Fruit fly (Drosophila melanogaster) whole organism, adult: Measurements from ENCODE around the gene CG2186.

ENCODE experiments used
- CG11617 ChIP-seq: fragments of 200-800 bp; sonication (Bioruptor generic); optimal IDR thresholded peaks from 2 replicates; lab custom pipeline; 2017; ENCODE audit warnings: mild to moderate bottlenecking, missing biosample characterization, missing genetic modification reagents, missing genetic modification characterization
- CG12768 ChIP-seq: fragments of 200-800 bp; sonication (Bioruptor generic); optimal IDR thresholded peaks from 2 replicates; lab custom pipeline; 2017; ENCODE audit warnings: missing biosample characterization, missing genetic modification characterization, mild to moderate bottlenecking, moderate library complexity, missing genetic modification reagents
- CG14711 ChIP-seq: fragments of 200-800 bp; sonication (Bioruptor generic); optimal IDR thresholded peaks from 2 replicates; lab custom pipeline; 2018; ENCODE audit warnings: missing biosample characterization, mild to moderate bottlenecking, missing genetic modification characterization, moderate library complexity
- CG1620 ChIP-seq: fragments of 200-800 bp; sonication (Bioruptor generic); optimal IDR thresholded peaks from 2 replicates; lab custom pipeline; 2016; ENCODE audit warnings: missing biosample characterization, missing genetic modification characterization
- CG33017 ChIP-seq: fragments of 200-800 bp; sonication (Bioruptor generic); optimal IDR thresholded peaks from 2 replicates; lab custom pipeline; 2018; ENCODE audit warnings: missing biosample characterization, mild to moderate bottlenecking, missing genetic modification characterization, moderate library complexity
- CG5204 ChIP-seq: fragments of 200-800 bp; sonication (Bioruptor generic); optimal IDR thresholded peaks from 2 replicates; lab custom pipeline; 2016; ENCODE audit warnings: missing biosample characterization, missing genetic modification characterization
- CG7045 ChIP-seq: fragments of 200-800 bp; sonication (Bioruptor generic); optimal IDR thresholded peaks from 2 replicates; lab custom pipeline; 2017; ENCODE audit warnings: missing biosample characterization, mild to moderate bottlenecking, missing genetic modification characterization
- CG7101 ChIP-seq: fragments of 200-800 bp; sonication (Bioruptor generic); optimal IDR thresholded peaks from 2 replicates; lab custom pipeline; 2018; ENCODE audit warnings: missing biosample characterization, mild to moderate bottlenecking, missing genetic modification characterization, moderate library complexity
- Clk ChIP-seq: fragments of 200-800 bp; sonication (Bioruptor generic); optimal IDR thresholded peaks from 2 replicates; lab custom pipeline; 2017; ENCODE audit warnings: missing biosample characterization, missing genetic modification characterization
- Crg-1 ChIP-seq: fragments of 200-800 bp; sonication (Bioruptor generic); optimal IDR thresholded peaks from 2 replicates; lab custom pipeline; 2016; ENCODE audit warnings: missing biosample characterization, missing genetic modification characterization
- Hr96 ChIP-seq: fragments of 200-800 bp; sonication (Bioruptor generic); optimal IDR thresholded peaks from 2 replicates; lab custom pipeline; 2016; ENCODE audit warnings: missing biosample characterization, missing genetic modification characterization
- Mnt ChIP-seq: fragments of 200-800 bp; sonication (Bioruptor generic); optimal IDR thresholded peaks from 2 replicates; lab custom pipeline; 2016; ENCODE audit warnings: missing biosample characterization, mild to moderate bottlenecking, missing genetic modification characterization
- bab1 ChIP-seq: fragments of 200-800 bp; sonication (Bioruptor generic); optimal IDR thresholded peaks from 3 replicates; lab custom pipeline; 2019; ENCODE audit warnings: missing biosample characterization, mild to moderate bottlenecking, missing genetic modification characterization, moderate library complexity
- cic ChIP-seq: fragments of 200-800 bp; sonication (Bioruptor generic); optimal IDR thresholded peaks from 2 replicates; lab custom pipeline; 2017; ENCODE audit warnings: missing biosample characterization, mild to moderate bottlenecking, missing genetic modification characterization, moderate library complexity
- cnc ChIP-seq, 2 experiments: fragments of >200 bp; optimal IDR thresholded peaks; 2 replicates each; lab custom pipeline; 2017
- kay ChIP-seq: fragments of 200-800 bp; sonication (Bioruptor generic); peaks from one replicate; lab custom pipeline; 2016; ENCODE audit warnings: missing biosample characterization, missing genetic modification characterization, borderline replicate concordance
- ovo ChIP-seq: fragments of 200-800 bp; sonication (Bioruptor generic); optimal IDR thresholded peaks from 2 replicates; lab custom pipeline; 2016; ENCODE audit warnings: missing biosample characterization, missing genetic modification characterization
- pad ChIP-seq: fragments of 200-800 bp; sonication (Bioruptor generic); optimal IDR thresholded peaks from 3 replicates; lab custom pipeline; 2017; ENCODE audit warnings: missing biosample characterization, missing genetic modification characterization, mild to moderate bottlenecking, moderate library complexity, missing genetic modification reagents
- tj ChIP-seq: fragments of 200-800 bp; sonication (Bioruptor generic); optimal IDR thresholded peaks from 3 replicates; lab custom pipeline; 2017; ENCODE audit warnings: missing biosample characterization, mild to moderate bottlenecking, missing genetic modification characterization, moderate library complexity
- toe ChIP-seq: fragments of 200-800 bp; sonication (Bioruptor generic); optimal IDR thresholded peaks from 2 replicates; lab custom pipeline; 2016; ENCODE audit warnings: missing biosample characterization, missing genetic modification characterization

The CG2186 gene

DNA sequence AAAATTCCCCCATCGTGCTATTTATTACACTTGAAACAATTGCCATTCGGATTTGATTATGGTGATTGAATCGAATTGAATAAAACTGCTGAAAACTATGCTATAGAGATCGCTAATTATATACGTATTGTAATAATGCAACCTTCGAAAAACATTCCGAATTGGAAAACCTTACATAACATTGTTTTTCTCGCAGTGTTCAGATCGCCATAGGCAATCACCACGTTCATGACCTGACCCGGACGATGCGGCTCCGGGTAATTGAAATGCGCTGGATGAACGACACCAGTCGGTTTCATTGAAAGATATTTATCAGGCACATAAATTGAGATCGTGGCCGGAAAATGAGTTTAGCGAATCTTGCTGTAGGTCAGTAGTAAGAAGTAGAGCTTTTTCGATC lies 25.3 kb downstream of the CG2186 start:
- TF ChIP-seq CG7045 (GFP tag; lab: Kevin White, UChicago), result no peak
- peak; percentile 16 for TF ChIP-seq CG14711 (tag; lab: Kevin White, UChicago)

dm6 chrX:10883740-10884139 lies 26.3 kb downstream of the CG2186 start:
- TF ChIP-seq Hr96 (no peak), tj (GFP tag; lab: Kevin White, UChicago) (peak; percentile 29)

DNA sequence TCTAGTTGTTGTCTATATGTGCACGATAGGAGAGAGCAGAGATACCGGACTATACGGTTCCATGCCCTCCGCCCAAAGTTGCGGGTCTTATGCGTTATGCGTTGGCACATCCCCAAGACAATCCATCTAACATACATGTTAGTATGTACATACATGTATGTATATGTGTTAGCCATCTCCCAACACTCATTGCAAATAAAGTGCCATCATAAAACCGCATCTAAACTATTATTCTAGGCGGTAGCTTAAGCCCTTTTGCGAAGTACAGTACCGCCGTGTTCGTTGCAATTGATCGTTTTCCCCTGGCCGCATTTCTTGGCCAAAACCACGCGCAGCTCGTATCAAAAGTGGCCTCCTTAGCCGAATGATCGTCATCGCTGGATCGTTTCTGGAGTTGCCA lies 29.0 kb downstream of the CG2186 start:
- peak; percentile 30 for TF ChIP-seq CG14711 (tag; lab: Kevin White, UChicago)
- no peak for TF ChIP-seq ovo (GFP tag; lab: Kevin White, UChicago)
- TF ChIP-seq CG11617 (GFP tag; lab: Kevin White, UChicago), result peak; percentile 43
- peak; percentile 21 for TF ChIP-seq pad (GFP tag; lab: Kevin White, UChicago)
- TF ChIP-seq CG7101 (tag; lab: Kevin White, UChicago), result peak; percentile 42
- TF ChIP-seq toe (GFP tag; lab: Kevin White, UChicago), result no peak
- peak; percentile 3 for TF ChIP-seq Mnt (GFP tag; lab: Kevin White, UChicago)
- no peak for TF ChIP-seq cic
- no peak for TF ChIP-seq Clk (GFP tag; lab: Kevin White, UChicago)
- TF ChIP-seq Hr96, result peak; percentile 68
- no peak for TF ChIP-seq kay (GFP tag; lab: Kevin White, UChicago)
- no peak for TF ChIP-seq CG7045 (GFP tag; lab: Kevin White, UChicago)
- TF ChIP-seq bab1 (GFP tag; lab: Kevin White, UChicago), result no peak

DNA sequence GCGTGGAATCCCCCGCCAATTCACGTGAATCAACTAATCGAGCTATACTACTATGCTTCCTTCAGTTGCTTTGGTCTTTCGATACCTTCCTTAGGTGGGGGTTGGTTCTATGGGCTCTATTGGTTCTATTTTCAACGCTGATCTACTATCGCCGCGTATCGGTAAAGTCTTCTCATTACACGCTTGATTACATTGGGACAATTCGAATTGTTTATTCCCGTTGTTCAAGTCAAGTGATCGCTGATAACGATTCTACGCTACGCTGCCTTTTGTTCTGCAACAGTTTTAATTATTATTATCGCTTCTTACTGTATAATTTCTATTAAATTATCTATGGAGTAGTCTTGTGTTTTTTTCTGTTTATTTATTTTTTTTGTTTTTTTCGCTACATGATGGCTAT lies 30.2 kb downstream of the CG2186 start:
- TF ChIP-seq Hr96 (no peak), bab1 (GFP tag; lab: Kevin White, UChicago) (no peak), CG14711 (tag; lab: Kevin White, UChicago) (no peak), cic (peak; percentile 69), Crg-1 (GFP tag; lab: Kevin White, UChicago) (no peak), kay (GFP tag; lab: Kevin White, UChicago) (peak; percentile 49)

- no peak for TF ChIP-seq ovo (GFP tag; lab: Kevin White, UChicago)
- TF ChIP-seq CG14711 (tag; lab: Kevin White, UChicago), result peak; percentile 9
- TF ChIP-seq CG7101 (tag; lab: Kevin White, UChicago), result peak; percentile 7
- TF ChIP-seq cic, result no peak
- no peak for TF ChIP-seq CG12768 (GFP tag; lab: Kevin White, UChicago)
- no peak for TF ChIP-seq Crg-1 (GFP tag; lab: Kevin White, UChicago)
- no peak for TF ChIP-seq CG11617 (GFP tag; lab: Kevin White, UChicago)
- no peak for TF ChIP-seq Clk (GFP tag; lab: Kevin White, UChicago)
- TF ChIP-seq CG5204 (GFP tag; lab: Kevin White, UChicago), result no peak
- no peak for TF ChIP-seq tj (GFP tag; lab: Kevin White, UChicago)
- TF ChIP-seq CG1620 (GFP tag; lab: Kevin White, UChicago), result no peak
- no peak for TF ChIP-seq pad (GFP tag; lab: Kevin White, UChicago)
- TF ChIP-seq bab1 (GFP tag; lab: Kevin White, UChicago), result peak; percentile 49
- no peak for TF ChIP-seq CG7045 (GFP tag; lab: Kevin White, UChicago)
- no peak for TF ChIP-seq CG33017 (tag; lab: Kevin White, UChicago)
- no peak for TF ChIP-seq toe (GFP tag; lab: Kevin White, UChicago)
- TF ChIP-seq Hr96, result no peak
- peak; percentile 25 for TF ChIP-seq Mnt (GFP tag; lab: Kevin White, UChicago)
- TF ChIP-seq kay (GFP tag; lab: Kevin White, UChicago), result no peak
- TF ChIP-seq cnc (optimal IDR thresholded peaks at IDR 0.05; lab: Kevin White, UChicago), result no peak
Measured at dm6 chrX:10889955-10890617, 32.6 kb downstream of the CG2186 start.

dm6 chrX:10891150-10891549 lies 33.7 kb downstream of the CG2186 start, which contains the start of gene Ork1:
Ork1 (minus strand) TSS chrX:10891250.
- TF ChIP-seq CG14711 (tag; lab: Kevin White, UChicago), result no peak
- no peak for TF ChIP-seq CG1620 (GFP tag; lab: Kevin White, UChicago)
- TF ChIP-seq cnc (optimal IDR thresholded peaks at IDR 0.05; lab: Kevin White, UChicago), result no peak
- no peak for TF ChIP-seq Mnt (GFP tag; lab: Kevin White, UChicago)
- TF ChIP-seq Clk (GFP tag; lab: Kevin White, UChicago), result no peak
- TF ChIP-seq CG11617 (GFP tag; lab: Kevin White, UChicago), result no peak
- no peak for TF ChIP-seq CG12768 (GFP tag; lab: Kevin White, UChicago)
- peak; percentile 50 for TF ChIP-seq pad (GFP tag; lab: Kevin White, UChicago)
- no peak for TF ChIP-seq tj (GFP tag; lab: Kevin White, UChicago)

DNA sequence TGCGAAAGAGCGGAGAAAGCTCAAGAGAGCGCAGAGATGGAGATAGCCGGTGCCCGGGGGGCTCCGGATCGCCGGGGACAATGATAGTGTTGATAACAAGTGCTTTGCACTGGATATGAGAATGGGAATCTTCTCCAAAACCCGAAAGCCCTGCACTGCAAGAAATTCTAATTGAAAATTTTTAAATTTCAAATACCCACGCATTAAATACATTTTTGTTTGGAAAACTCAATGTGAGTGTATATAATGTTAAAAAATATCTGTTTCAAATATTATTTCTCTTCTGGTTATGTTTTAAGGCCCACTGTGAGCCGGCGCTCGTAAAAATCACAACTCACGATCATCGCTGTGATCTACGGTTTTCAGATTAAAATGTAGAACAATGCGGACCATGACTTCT lies 35.8 kb downstream of the CG2186 start:
- TF ChIP-seq CG1620 (GFP tag; lab: Kevin White, UChicago), result no peak
- peak; percentile 6 for TF ChIP-seq bab1 (GFP tag; lab: Kevin White, UChicago)
